Worm (Caenorhabditis elegans) whole organism, midembryonic: ENCODE data around the gene srd-63.
A peak's percentile ranks its signal among the peaks of the same experiment; 100 is the strongest.

Source experiments
- T22C8.4 ChIP-seq: fragments of 200-800 bp; sonication (Bioruptor generic); IDR thresholded peaks from 2 replicates; pipeline ENCODE4 v1.3.6; 2022; ENCODE audit warnings: missing genetic modification characterization, missing compliant biosample characterization
- cog-1 ChIP-seq: sonication (generic microtip); optimal IDR thresholded peaks from 2 replicates; lab custom pipeline; 2016; ENCODE audit warnings: missing genetic modification characterization, missing compliant biosample characterization
- flt-1 ChIP-seq: fragments of 200-800 bp; sonication (Bioruptor generic); IDR thresholded peaks from 2 replicates; pipeline ENCODE4 v1.3.6; 2022; ENCODE audit warnings: missing genetic modification characterization, missing compliant biosample characterization
- klf-2 ChIP-seq: fragments of 200-800 bp; sonication (Bioruptor generic); conservative IDR thresholded peaks from 2 replicates; pipeline ENCODE4 v1.3.6; 2022; ENCODE audit warnings: missing genetic modification reagents, missing genetic modification characterization, missing compliant biosample characterization
- med-1 ChIP-seq: sonication (generic microtip); optimal IDR thresholded peaks from 2 replicates; lab custom pipeline; 2017; ENCODE audit warnings: missing genetic modification characterization, mild to moderate bottlenecking, missing compliant biosample characterization, antibody characterized with exemption, missing genetic modification reagents; ENCODE audit not compliant: insufficient read depth
- ref-1 ChIP-seq: fragments of 200-800 bp; sonication (Bioruptor generic); conservative IDR thresholded peaks from 2 replicates; pipeline ENCODE4 v1.3.6; 2022; ENCODE audit warnings: missing genetic modification reagents, missing genetic modification characterization, missing compliant biosample characterization
- tab-1 ChIP-seq: fragments of 200-800 bp; sonication (Bioruptor generic); IDR thresholded peaks from 2 replicates; pipeline ENCODE4 v1.3.6; 2022; ENCODE audit warnings: missing genetic modification characterization, missing compliant biosample characterization
- ztf-23 ChIP-seq: fragments of 200-800 bp; sonication (Bioruptor generic); IDR thresholded peaks from 2 replicates; pipeline ENCODE4 v1.3.6; 2022; ENCODE audit warnings: missing genetic modification reagents, missing genetic modification characterization, missing compliant biosample characterization
- ztf-29 ChIP-seq: fragments of 200-800 bp; sonication (Bioruptor generic); IDR thresholded peaks from 2 replicates; pipeline ENCODE4 v1.3.6; 2022; ENCODE audit warnings: missing genetic modification reagents, missing genetic modification characterization, missing compliant biosample characterization

The srd-63 gene

DNA sequence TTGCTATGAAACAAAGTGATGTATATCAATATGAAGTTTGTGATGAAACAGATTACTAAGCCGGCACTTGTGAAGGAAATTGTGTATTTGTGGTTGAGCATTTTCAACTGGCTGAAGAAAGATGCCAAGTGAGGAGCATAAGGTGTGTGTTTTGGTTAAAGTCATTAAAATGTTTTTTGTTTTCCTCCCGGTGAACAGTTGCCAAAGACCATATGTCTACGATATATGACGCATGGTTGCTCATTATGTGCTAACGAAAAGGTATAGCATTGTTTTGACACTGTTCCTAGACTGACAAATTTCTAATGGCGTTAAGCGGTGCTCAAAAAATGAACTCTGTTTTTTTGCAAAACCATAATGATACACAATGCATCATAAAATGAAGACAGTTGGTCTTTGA, 23.4 kb upstream of the srd-63 start, which contains the start of gene str-55:
Gene str-55 (minus strand): TSS at position 101 of the 400 bp plus-strand sequence.
- no peak for TF ChIP-seq T22C8.4
- no peak for TF ChIP-seq flt-1 (GFP tag; lab: Robert Waterston, UW)
- TF ChIP-seq tab-1 (GFP tag; lab: Robert Waterston, UW) = no peak
- no peak for TF ChIP-seq ztf-29
- no peak for TF ChIP-seq med-1 (GFP tag; lab: Kevin White, UChicago)
- no peak for TF ChIP-seq ztf-23 (GFP tag; lab: Robert Waterston, UW)
- no peak for TF ChIP-seq ref-1 (GFP tag; lab: Robert Waterston, UW)
- no peak for TF ChIP-seq cog-1 (tag; lab: Kevin White, UChicago)
- TF ChIP-seq klf-2 (GFP tag; lab: Robert Waterston, UW) = no peak

DNA sequence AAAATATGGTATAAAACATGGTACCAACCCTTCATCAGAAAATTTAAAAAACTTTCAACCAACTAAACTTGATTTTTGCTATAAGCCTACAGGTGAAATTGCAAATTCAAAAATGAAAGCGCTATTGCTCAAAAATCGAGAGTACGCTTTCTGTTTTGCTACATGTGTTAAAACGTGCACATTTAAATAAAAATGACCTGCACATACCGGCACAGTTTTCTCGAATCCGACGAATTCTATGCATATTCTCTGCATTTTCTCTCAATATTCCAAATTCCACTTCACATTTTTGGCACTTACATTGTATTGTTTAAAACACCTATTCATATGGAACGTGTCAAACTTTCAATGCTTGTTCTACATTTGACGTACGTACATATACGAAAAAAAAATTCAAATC, 16.9 kb upstream of the srd-63 start, which contains the start of gene srh-145:
Gene srh-145 (plus strand): TSS at position 193 of the 400 bp plus-strand sequence.
- TF ChIP-seq tab-1 (GFP tag; lab: Robert Waterston, UW) (no peak), ref-1 (GFP tag; lab: Robert Waterston, UW) (no peak), ztf-29 (no peak), flt-1 (GFP tag; lab: Robert Waterston, UW) (no peak), ztf-23 (GFP tag; lab: Robert Waterston, UW) (no peak), med-1 (GFP tag; lab: Kevin White, UChicago) (no peak), T22C8.4 (no peak), cog-1 (tag; lab: Kevin White, UChicago) (no peak)

DNA sequence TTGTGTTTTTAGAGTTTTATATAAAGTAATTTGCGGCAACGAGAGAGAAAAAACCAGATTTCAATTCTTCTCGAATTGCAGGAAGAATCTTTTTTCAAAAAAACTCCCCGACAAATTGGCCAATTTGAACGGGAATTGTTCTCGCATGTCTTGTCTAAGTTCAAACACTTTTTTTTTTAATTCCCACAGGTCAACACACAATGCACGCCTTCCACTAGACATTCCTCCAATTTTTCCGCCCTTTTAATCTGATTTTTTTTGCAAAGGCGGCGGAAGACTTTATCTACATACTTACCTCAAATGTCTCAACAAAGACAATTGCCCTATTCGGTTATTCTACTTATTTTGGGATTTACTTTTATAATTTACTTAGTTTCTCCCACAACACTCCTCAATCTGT, 14.0 kb upstream of the srd-63 start, which contains the start of gene F26D2.3:
Gene F26D2.3 (plus strand): TSS at position 301 of the 400 bp plus-strand sequence.
- TF ChIP-seq T22C8.4 (no peak), ztf-29 (no peak), cog-1 (tag; lab: Kevin White, UChicago) (no peak)

DNA sequence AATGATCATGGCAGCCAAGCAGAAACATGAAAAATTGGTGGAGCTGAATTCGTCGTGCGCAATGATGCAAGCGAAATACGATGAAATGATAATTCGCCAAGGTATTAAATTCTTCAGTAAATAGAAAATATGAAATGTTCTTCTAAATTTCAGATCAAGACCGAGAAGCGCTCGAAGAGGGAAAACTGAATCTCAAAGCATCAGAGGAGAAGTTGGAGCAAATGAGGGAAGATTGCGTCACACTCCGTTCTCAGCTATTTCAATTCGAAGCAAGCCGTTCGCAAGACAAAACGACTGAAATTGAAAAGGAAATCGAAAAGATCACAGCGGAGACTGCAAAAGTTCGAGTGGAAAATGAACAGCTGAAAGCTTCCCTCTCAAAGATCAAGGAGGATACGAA, 12.7 kb upstream of the srd-63 start:
- TF ChIP-seq T22C8.4 (no peak), cog-1 (tag; lab: Kevin White, UChicago) (no peak), med-1 (GFP tag; lab: Kevin White, UChicago) (no peak), ztf-29 (no peak), tab-1 (GFP tag; lab: Robert Waterston, UW) (no peak), ref-1 (GFP tag; lab: Robert Waterston, UW) (no peak), klf-2 (GFP tag; lab: Robert Waterston, UW) (no peak), ztf-23 (GFP tag; lab: Robert Waterston, UW) (no peak), flt-1 (GFP tag; lab: Robert Waterston, UW) (no peak)

DNA sequence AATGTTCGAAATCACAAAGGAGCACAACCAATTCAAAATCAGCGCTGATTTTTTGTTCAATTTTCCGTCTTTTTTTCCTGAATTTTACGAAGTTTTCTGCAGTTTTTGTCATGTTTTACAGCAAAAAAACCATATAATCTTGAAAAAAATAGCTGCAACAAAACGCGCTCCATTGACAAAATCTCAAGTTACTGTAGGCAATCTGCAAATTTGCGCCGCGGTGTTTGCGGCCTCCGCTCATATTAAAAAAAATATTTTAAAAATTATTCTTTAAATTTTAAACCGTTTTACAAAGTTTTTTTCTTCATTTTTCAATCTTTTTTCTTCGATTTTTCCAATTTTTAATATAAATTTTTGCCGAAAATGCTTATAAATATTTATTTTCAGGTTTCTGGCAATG, 11.7 kb upstream of the srd-63 start:
- TF ChIP-seq T22C8.4 = no peak
- TF ChIP-seq klf-2 (GFP tag; lab: Robert Waterston, UW) = no peak
- no peak for TF ChIP-seq ref-1 (GFP tag; lab: Robert Waterston, UW)
- TF ChIP-seq ztf-23 (GFP tag; lab: Robert Waterston, UW) = no peak
- TF ChIP-seq flt-1 (GFP tag; lab: Robert Waterston, UW) = no peak
- no peak for TF ChIP-seq med-1 (GFP tag; lab: Kevin White, UChicago)
- TF ChIP-seq ztf-29 = no peak
- no peak for TF ChIP-seq cog-1 (tag; lab: Kevin White, UChicago)
- TF ChIP-seq tab-1 (GFP tag; lab: Robert Waterston, UW) = no peak

DNA sequence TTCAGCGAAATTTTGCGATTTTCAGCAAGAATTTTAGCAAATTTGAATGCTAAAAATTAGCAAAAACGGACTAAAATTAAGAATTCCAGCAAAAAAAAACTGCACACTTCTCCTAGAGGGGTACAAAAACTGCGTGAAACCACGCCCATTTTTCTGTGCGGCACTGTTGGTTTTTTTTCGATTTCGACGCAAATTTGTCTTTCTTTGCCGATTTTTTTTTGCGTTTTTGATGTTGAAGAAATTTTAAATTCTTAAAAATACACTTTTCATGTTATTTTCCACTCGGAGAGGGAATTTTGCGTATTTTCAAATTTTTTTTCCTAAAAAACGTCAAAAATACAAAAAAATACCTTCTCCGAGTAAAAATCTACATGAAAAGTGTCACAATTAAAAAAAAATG, 10.3 kb upstream of the srd-63 start, which contains the start of gene syp-1:
Gene syp-1 (plus strand): TSS at position 301 of the 400 bp plus-strand sequence.
- no peak for TF ChIP-seq ref-1 (GFP tag; lab: Robert Waterston, UW)
- TF ChIP-seq tab-1 (GFP tag; lab: Robert Waterston, UW) = no peak
- no peak for TF ChIP-seq klf-2 (GFP tag; lab: Robert Waterston, UW)
- TF ChIP-seq med-1 (GFP tag; lab: Kevin White, UChicago) = no peak
- no peak for TF ChIP-seq flt-1 (GFP tag; lab: Robert Waterston, UW)
- no peak for TF ChIP-seq ztf-29
- no peak for TF ChIP-seq ztf-23 (GFP tag; lab: Robert Waterston, UW)
- TF ChIP-seq T22C8.4 = no peak
- TF ChIP-seq cog-1 (tag; lab: Kevin White, UChicago) = no peak

DNA sequence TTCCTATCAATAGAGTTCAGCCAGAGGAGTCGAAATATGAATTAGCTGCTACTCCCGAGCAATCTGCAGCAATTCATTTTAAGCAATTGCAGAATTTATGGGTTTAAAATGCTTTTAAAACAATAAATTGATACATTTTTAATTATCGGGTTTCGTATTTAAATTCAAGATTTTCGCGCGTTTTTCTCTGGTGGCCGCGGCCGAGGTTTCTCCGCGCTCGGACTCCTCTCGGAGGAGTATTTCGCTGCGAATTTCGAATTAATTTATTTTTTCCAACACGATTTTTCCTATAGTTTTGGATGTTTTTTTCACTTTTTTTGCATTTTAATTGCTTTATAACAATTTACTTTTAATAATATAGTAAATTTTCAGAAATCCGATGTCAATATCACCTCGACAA, 7.9 kb upstream of the srd-63 start, which contains the start of gene F13A7.14:
Gene F13A7.14 (plus strand): TSS at position 373 of the 400 bp plus-strand sequence.
- TF ChIP-seq T22C8.4 (no peak), ztf-23 (GFP tag; lab: Robert Waterston, UW) (peak; percentile 81), flt-1 (GFP tag; lab: Robert Waterston, UW) (peak; percentile 74), tab-1 (GFP tag; lab: Robert Waterston, UW) (no peak), med-1 (GFP tag; lab: Kevin White, UChicago) (no peak), cog-1 (tag; lab: Kevin White, UChicago) (peak; percentile 9), klf-2 (GFP tag; lab: Robert Waterston, UW) (no peak)

DNA sequence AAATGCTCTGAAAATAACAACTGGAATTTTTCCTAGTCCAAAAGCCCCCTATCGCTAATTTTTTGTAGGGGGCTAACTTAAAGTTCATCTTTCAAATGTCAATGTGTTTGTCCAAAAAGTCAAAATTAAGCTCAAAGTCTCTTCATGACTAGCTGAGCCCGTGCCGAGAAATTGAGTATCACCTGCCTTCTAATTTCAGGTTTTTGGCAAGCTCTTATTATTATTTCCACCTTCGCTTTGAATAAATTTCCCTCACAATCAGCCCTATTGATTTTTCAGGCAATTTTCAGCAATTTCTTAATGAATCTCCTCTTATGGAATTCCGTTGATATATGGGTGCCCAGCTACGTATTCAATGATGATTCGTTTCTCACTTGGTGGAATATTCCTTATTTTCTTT, 5.8 kb upstream of the srd-63 start, which contains the start of gene sre-36:
Gene sre-36 (plus strand): TSS at position 301 of the 400 bp plus-strand sequence.
- TF ChIP-seq ztf-23 (GFP tag; lab: Robert Waterston, UW) (no peak), T22C8.4 (no peak), flt-1 (GFP tag; lab: Robert Waterston, UW) (no peak), ztf-29 (no peak), klf-2 (GFP tag; lab: Robert Waterston, UW) (no peak)

DNA sequence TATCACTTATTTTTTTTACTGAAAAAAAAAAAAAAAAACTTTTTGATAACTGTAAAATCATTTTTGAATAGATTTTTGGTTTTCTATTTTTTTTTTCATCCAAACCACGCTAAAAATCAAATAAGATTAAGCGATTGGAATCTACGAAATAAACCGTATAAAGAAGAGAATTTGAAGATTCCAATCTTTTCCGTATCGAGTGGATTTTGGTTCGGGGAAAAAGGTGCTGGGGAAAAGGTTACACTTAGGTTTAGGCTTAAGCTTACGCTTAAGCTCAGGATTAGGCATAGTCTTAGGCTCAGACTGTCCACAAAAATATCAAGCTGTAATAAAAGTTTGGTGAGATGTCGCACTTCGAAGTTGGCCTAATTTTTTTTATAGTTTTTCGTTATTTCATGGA, 2.1 kb upstream of the srd-63 start, which contains the start of gene F13A7.12:
Gene F13A7.12 (plus strand): TSS at position 301 of the 400 bp plus-strand sequence.
- no peak for TF ChIP-seq cog-1 (tag; lab: Kevin White, UChicago)
- TF ChIP-seq ztf-29 = peak; percentile 30; the same call in 1 of the 2 replicates
- no peak for TF ChIP-seq flt-1 (GFP tag; lab: Robert Waterston, UW)
- no peak for TF ChIP-seq klf-2 (GFP tag; lab: Robert Waterston, UW)
- no peak for TF ChIP-seq tab-1 (GFP tag; lab: Robert Waterston, UW)
- TF ChIP-seq T22C8.4 = no peak
- TF ChIP-seq med-1 (GFP tag; lab: Kevin White, UChicago) = no peak
